Worm (Caenorhabditis elegans) whole organism, L2 larva: ENCODE data around the gene srb-6.

Source experiments
- ceh-16 ChIP-seq: fragments of 150-350 bp; optimal IDR thresholded peaks from 2 replicates; lab custom pipeline; 2014; ENCODE audit warnings: missing biosample characterization, missing genetic modification characterization
- ceh-82 ChIP-seq: fragments of 150-350 bp; optimal IDR thresholded peaks from 2 replicates; lab custom pipeline; 2014; ENCODE audit warnings: missing biosample characterization, missing genetic modification characterization
- crh-2 ChIP-seq: sonication (generic microtip); optimal IDR thresholded peaks from 2 replicates; lab custom pipeline; 2017; ENCODE audit warnings: missing biosample characterization, missing genetic modification characterization
- lin-39 ChIP-seq: fragments of 150-350 bp; optimal IDR thresholded peaks from 2 replicates; lab custom pipeline; 2014; ENCODE audit warnings: missing biosample characterization, missing genetic modification reagents, missing genetic modification characterization
- nhr-10 ChIP-seq: sonication (generic microtip); optimal IDR thresholded peaks from 2 replicates; lab custom pipeline; 2017; ENCODE audit warnings: missing biosample characterization, missing genetic modification characterization
- nhr-129 ChIP-seq: fragments of 150-350 bp; optimal IDR thresholded peaks from 2 replicates; lab custom pipeline; 2014; ENCODE audit warnings: missing biosample characterization, missing genetic modification characterization
- nhr-77 ChIP-seq: fragments of 150-350 bp; optimal IDR thresholded peaks from 2 replicates; lab custom pipeline; 2014; ENCODE audit warnings: missing biosample characterization, missing genetic modification characterization
- snpc-4 ChIP-seq: fragments of 150-350 bp; optimal IDR thresholded peaks from 2 replicates; lab custom pipeline; 2014; ENCODE audit warnings: missing biosample characterization, missing genetic modification characterization
- unc-62 ChIP-seq: fragments of 150-350 bp; optimal IDR thresholded peaks from 2 replicates; lab custom pipeline; 2014; ENCODE audit warnings: missing biosample characterization, missing genetic modification reagents, missing genetic modification characterization
- ztf-11 ChIP-seq: sonication (generic microtip); optimal IDR thresholded peaks from 2 replicates; lab custom pipeline; 2017; ENCODE audit warnings: missing biosample characterization, missing genetic modification characterization

DNA sequence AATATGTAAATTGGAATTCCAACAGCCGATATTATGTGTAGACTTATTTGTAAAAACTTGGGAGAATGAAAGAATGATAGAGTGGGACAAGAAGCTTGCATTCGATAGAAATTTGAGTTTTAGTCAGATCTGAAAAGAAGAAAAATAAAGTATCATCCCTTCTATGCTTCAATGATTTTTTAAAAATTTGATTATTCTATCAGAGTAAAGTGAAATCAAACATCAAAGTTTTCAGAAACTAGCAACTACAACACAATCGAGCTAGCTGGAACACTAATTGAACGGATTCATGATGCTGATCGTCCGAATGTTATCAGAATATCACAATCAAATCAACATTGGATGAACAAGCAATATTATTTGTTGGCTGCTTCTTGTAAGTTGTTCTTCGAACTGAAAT is 32.3 kb downstream of the srb-6 start, which contains the start of gene srh-135:
- no peak for TF ChIP-seq nhr-77 (tag; lab: Kevin White, UChicago)
- TF ChIP-seq snpc-4 (tag; lab: Kevin White, UChicago) = no peak
- no peak for TF ChIP-seq lin-39
- no peak for TF ChIP-seq ztf-11 (tag; lab: Kevin White, UChicago)
- no peak for TF ChIP-seq nhr-129 (tag; lab: Kevin White, UChicago)
- no peak for TF ChIP-seq crh-2 (tag; lab: Kevin White, UChicago)
- no peak for TF ChIP-seq unc-62 (GFP tag; lab: Kevin White, UChicago)
- no peak for TF ChIP-seq nhr-10 (tag; lab: Kevin White, UChicago)
- no peak for TF ChIP-seq ceh-82
- no peak for TF ChIP-seq ceh-16
